Fruit fly (Drosophila melanogaster) whole organism, embryonic: ENCODE results near the gene C901.

Experiments used
- B-H2 ChIP-seq: fragments of 200-800 bp; sonication (Bioruptor generic); optimal IDR thresholded peaks from 2 replicates; lab custom pipeline; 2018; ENCODE audit warnings: missing biosample characterization, mild to moderate bottlenecking, missing genetic modification characterization
- CG10462 ChIP-seq: fragments of 200-800 bp; sonication (Bioruptor generic); optimal IDR thresholded peaks from 2 replicates; lab custom pipeline; 2016; ENCODE audit warnings: missing biosample characterization, missing genetic modification characterization
- CG11723 ChIP-seq: fragments of 200-800 bp; sonication (Bioruptor generic); optimal IDR thresholded peaks from 2 replicates; lab custom pipeline; 2017; ENCODE audit warnings: missing biosample characterization, mild to moderate bottlenecking, missing genetic modification characterization
- CG1233 ChIP-seq: fragments of 200-800 bp; sonication (Bioruptor generic); optimal IDR thresholded peaks from 4 replicates; lab custom pipeline; 2018; ENCODE audit warnings: missing biosample characterization, mild to moderate bottlenecking, missing genetic modification characterization
- CG16813 ChIP-seq: fragments of 200-800 bp; sonication (Bioruptor generic); IDR thresholded peaks from 3 replicates; pipeline ENCODE4 v1.3.6; 2022; ENCODE audit warnings: missing biosample characterization, missing genetic modification characterization; ENCODE audit not compliant: partially characterized antibody
- CG18599 ChIP-seq: fragments of 200-800 bp; sonication (Bioruptor generic); optimal IDR thresholded peaks from 3 replicates; lab custom pipeline; 2017; ENCODE audit warnings: missing biosample characterization, missing genetic modification characterization, mild to moderate bottlenecking, moderate library complexity, missing genetic modification reagents
- CG18764 ChIP-seq: fragments of 200-800 bp; sonication (Bioruptor generic); optimal IDR thresholded peaks from 3 replicates; lab custom pipeline; 2016; ENCODE audit warnings: missing biosample characterization, missing genetic modification characterization
- CG30020 ChIP-seq: fragments of 200-800 bp; optimal IDR thresholded peaks from 2 replicates; lab custom pipeline; 2019; ENCODE audit warnings: missing biosample characterization, mild to moderate bottlenecking, missing genetic modification characterization, moderate library complexity
- CG31441 ChIP-seq: fragments of 200-800 bp; sonication (Bioruptor generic); IDR thresholded peaks from 2 replicates; pipeline ENCODE4 v1.3.6; 2022; ENCODE audit warnings: missing biosample characterization, missing genetic modification characterization
- CG32767 ChIP-seq: fragments of 200-800 bp; sonication (Bioruptor generic); IDR thresholded peaks from 2 replicates; pipeline ENCODE4 v1.3.6; 2022; ENCODE audit warnings: missing biosample characterization, missing genetic modification characterization
- CG32772 ChIP-seq: fragments of 200-800 bp; sonication (Bioruptor generic); IDR thresholded peaks from 2 replicates; pipeline ENCODE4 v1.3.6; 2022; ENCODE audit warnings: missing biosample characterization, missing genetic modification characterization
- CG34376 ChIP-seq: fragments of 200-800 bp; sonication (Bioruptor generic); optimal IDR thresholded peaks from 2 replicates; lab custom pipeline; 2018; ENCODE audit warnings: missing biosample characterization, mild to moderate bottlenecking, missing genetic modification characterization
- CG42726 ChIP-seq: fragments of 200-800 bp; sonication (Bioruptor generic); IDR thresholded peaks from 2 replicates; pipeline ENCODE4 v1.3.6; 2022; ENCODE audit warnings: missing biosample characterization, missing genetic modification characterization; ENCODE audit not compliant: partially characterized antibody
- CG6175 ChIP-seq: fragments of 200-800 bp; sonication (Bioruptor generic); IDR thresholded peaks from 3 replicates; pipeline ENCODE4 v1.3.6; 2022; ENCODE audit warnings: missing biosample characterization, missing genetic modification characterization
- CG6683 ChIP-seq: fragments of 200-800 bp; sonication (Bioruptor generic); optimal IDR thresholded peaks from 2 replicates; lab custom pipeline; 2017; ENCODE audit warnings: missing biosample characterization, mild to moderate bottlenecking, missing genetic modification characterization, missing genetic modification reagents
- CG8290 ChIP-seq, 3 experiments: fragments of 200-800 bp; sonication (Bioruptor generic); optimal IDR thresholded peaks; 2 replicates each; lab custom pipeline; 2016 to 2019; ENCODE audit warnings: missing biosample characterization in 3 of 3, missing genetic modification characterization in 3 of 3, mild to moderate bottlenecking in 2 of 3, moderate library complexity in 1 of 3
- D19A ChIP-seq: fragments of 200-800 bp; optimal IDR thresholded peaks from 3 replicates; lab custom pipeline; 2019; ENCODE audit warnings: missing biosample characterization, mild to moderate bottlenecking, missing genetic modification characterization, moderate library complexity
- Doc3 ChIP-seq: fragments of 200-800 bp; sonication (Bioruptor generic); IDR thresholded peaks from 3 replicates; pipeline ENCODE4 v1.3.6; 2022; ENCODE audit warnings: missing biosample characterization, missing genetic modification characterization; ENCODE audit not compliant: partially characterized antibody
- E2f2 ChIP-seq: fragments of 200-800 bp; sonication (Bioruptor generic); IDR thresholded peaks from 2 replicates; pipeline ENCODE4 v1.3.6; 2022; ENCODE audit warnings: missing biosample characterization, missing genetic modification characterization
- Ets97D ChIP-seq: fragments of 200-800 bp; sonication (Bioruptor generic); optimal IDR thresholded peaks from 3 replicates; lab custom pipeline; 2016; ENCODE audit warnings: missing biosample characterization, missing genetic modification characterization
- Fer1 ChIP-seq: fragments of 200-800 bp; sonication (Bioruptor generic); optimal IDR thresholded peaks from 2 replicates; lab custom pipeline; 2017; ENCODE audit warnings: missing biosample characterization, mild to moderate bottlenecking, missing genetic modification characterization
- Gug ChIP-seq: fragments of 200-800 bp; sonication (Bioruptor generic); IDR thresholded peaks from 4 replicates; pipeline ENCODE4 v1.3.6; 2022; ENCODE audit warnings: missing biosample characterization, missing genetic modification characterization
- Hr78 ChIP-seq, 2 experiments: fragments of 200-800 bp in 1 of 2; fragments of >200 bp in 1 of 2; sonication (Bioruptor generic) in 1 of 2; optimal IDR thresholded peaks; 2 replicates each; lab custom pipeline; 2017 to 2019; ENCODE audit warnings: missing biosample characterization in 2 of 2, missing genetic modification characterization in 2 of 2, mild to moderate bottlenecking in 1 of 2, moderate library complexity in 1 of 2
- Lim3 ChIP-seq: fragments of 200-800 bp; sonication (Bioruptor generic); IDR thresholded peaks from 2 replicates; pipeline ENCODE4 v1.3.6; 2022; ENCODE audit warnings: missing biosample characterization, missing genetic modification characterization
- NfI ChIP-seq: fragments of 200-800 bp; sonication (Bioruptor generic); optimal IDR thresholded peaks from 3 replicates; lab custom pipeline; 2018; ENCODE audit warnings: missing biosample characterization, mild to moderate bottlenecking, missing genetic modification characterization, moderate library complexity
- Ravus ChIP-seq: fragments of 200-800 bp; sonication (Bioruptor generic); IDR thresholded peaks from 2 replicates; pipeline ENCODE4 v1.3.6; 2022; ENCODE audit warnings: missing biosample characterization, missing genetic modification characterization
- ap ChIP-seq: fragments of 200-800 bp; sonication (Bioruptor generic); IDR thresholded peaks from 2 replicates; pipeline ENCODE4 v1.3.6; 2022; ENCODE audit warnings: missing biosample characterization, missing genetic modification characterization
- ara ChIP-seq: fragments of 200-800 bp; sonication (Bioruptor generic); IDR thresholded peaks from 2 replicates; pipeline ENCODE4 v1.3.6; 2022; ENCODE audit warnings: missing biosample characterization, missing genetic modification characterization
- az2 ChIP-seq: fragments of 200-800 bp; sonication (Bioruptor generic); optimal IDR thresholded peaks from 3 replicates; lab custom pipeline; 2016; ENCODE audit warnings: missing biosample characterization, missing genetic modification characterization
- bbx ChIP-seq: fragments of 200-800 bp; sonication (Bioruptor generic); IDR thresholded peaks from 2 replicates; pipeline ENCODE4 v1.3.6; 2022; ENCODE audit warnings: missing biosample characterization, missing genetic modification characterization; ENCODE audit not compliant: partially characterized antibody
- da ChIP-seq: fragments of 200-800 bp; sonication (Bioruptor generic); optimal IDR thresholded peaks from 2 replicates; lab custom pipeline; 2016; ENCODE audit warnings: missing biosample characterization, missing genetic modification characterization
- dan ChIP-seq: fragments of 200-800 bp; sonication (Bioruptor generic); IDR thresholded peaks from 2 replicates; pipeline ENCODE4 v1.3.6; 2022; ENCODE audit warnings: missing biosample characterization, missing genetic modification characterization
- esg ChIP-seq: fragments of 200-800 bp; sonication (Bioruptor generic); conservative IDR thresholded peaks from 2 replicates; pipeline ENCODE4 v1.3.6; 2022; ENCODE audit warnings: missing biosample characterization, missing genetic modification characterization
- fd64A ChIP-seq: fragments of 200-800 bp; sonication (Bioruptor generic); optimal IDR thresholded peaks from 3 replicates; lab custom pipeline; 2018; ENCODE audit warnings: missing biosample characterization, mild to moderate bottlenecking, missing genetic modification characterization
- fd96Cb ChIP-seq: fragments of 200-800 bp; sonication (Bioruptor generic); optimal IDR thresholded peaks from 2 replicates; lab custom pipeline; 2018; ENCODE audit warnings: missing biosample characterization, mild to moderate bottlenecking, missing genetic modification characterization, moderate library complexity
- gem ChIP-seq: fragments of 200-800 bp; sonication (Bioruptor generic); optimal IDR thresholded peaks from 2 replicates; lab custom pipeline; 2019; ENCODE audit warnings: missing biosample characterization, mild to moderate bottlenecking, missing genetic modification characterization, moderate library complexity
- grau ChIP-seq: fragments of 200-800 bp; optimal IDR thresholded peaks from 3 replicates; lab custom pipeline; 2019; ENCODE audit warnings: missing biosample characterization, mild to moderate bottlenecking, missing genetic modification characterization, moderate library complexity
- gsb-n ChIP-seq: fragments of 200-800 bp; sonication (Bioruptor generic); optimal IDR thresholded peaks from 3 replicates; lab custom pipeline; 2018; ENCODE audit warnings: missing biosample characterization, mild to moderate bottlenecking, missing genetic modification characterization
- lab ChIP-seq: fragments of 200-800 bp; sonication (Bioruptor generic); optimal IDR thresholded peaks from 3 replicates; lab custom pipeline; 2017; ENCODE audit warnings: missing biosample characterization, missing genetic modification characterization, mild to moderate bottlenecking, moderate library complexity, missing genetic modification reagents
- lilli ChIP-seq: fragments of 200-800 bp; sonication (Bioruptor generic); optimal IDR thresholded peaks from 3 replicates; lab custom pipeline; 2016; ENCODE audit warnings: missing biosample characterization, missing genetic modification characterization
- mirr ChIP-seq: fragments of 200-800 bp; sonication (Bioruptor generic); optimal IDR thresholded peaks from 3 replicates; lab custom pipeline; 2018; ENCODE audit warnings: missing biosample characterization, mild to moderate bottlenecking, missing genetic modification characterization
- mld ChIP-seq: fragments of 200-800 bp; sonication (Bioruptor generic); IDR thresholded peaks from 3 replicates; pipeline ENCODE4 v1.3.6; 2022; ENCODE audit warnings: missing biosample characterization, missing genetic modification characterization; ENCODE audit not compliant: partially characterized antibody
- p53 ChIP-seq: fragments of 200-800 bp; sonication (Bioruptor generic); optimal IDR thresholded peaks from 2 replicates; lab custom pipeline; 2016; ENCODE audit warnings: missing biosample characterization, missing genetic modification characterization
- pita ChIP-seq: fragments of 200-800 bp; sonication (Bioruptor generic); optimal IDR thresholded peaks from 2 replicates; lab custom pipeline; 2017; ENCODE audit warnings: missing biosample characterization, mild to moderate bottlenecking, missing genetic modification characterization
- repo ChIP-seq: fragments of 200-800 bp; sonication (Bioruptor generic); optimal IDR thresholded peaks from 2 replicates; lab custom pipeline; 2016; ENCODE audit warnings: missing biosample characterization, missing genetic modification characterization
- sd ChIP-seq: fragments of 200-800 bp; sonication (Bioruptor generic); optimal IDR thresholded peaks from 3 replicates; lab custom pipeline; 2018; ENCODE audit warnings: missing biosample characterization, mild to moderate bottlenecking, missing genetic modification characterization, moderate library complexity
- sima ChIP-seq: fragments of 200-800 bp; sonication (Bioruptor generic); optimal IDR thresholded peaks from 2 replicates; lab custom pipeline; 2016; ENCODE audit warnings: missing biosample characterization, missing genetic modification characterization
- slp2 ChIP-seq: fragments of 200-800 bp; sonication (Bioruptor generic); optimal IDR thresholded peaks from 2 replicates; lab custom pipeline; 2016; ENCODE audit warnings: missing biosample characterization, missing genetic modification characterization
- sna ChIP-seq: fragments of 200-800 bp; sonication (Bioruptor generic); IDR thresholded peaks from 2 replicates; pipeline ENCODE4 v1.3.6; 2022; ENCODE audit warnings: missing biosample characterization, missing genetic modification characterization; ENCODE audit not compliant: partially characterized antibody
- ttk ChIP-seq: fragments of 200-800 bp; sonication (Bioruptor generic); IDR thresholded peaks from 2 replicates; pipeline ENCODE4 v2.1.2; 2022; ENCODE audit warnings: missing biosample characterization, missing genetic modification characterization
- vvl ChIP-seq: fragments of 200-800 bp; sonication (Bioruptor generic); IDR thresholded peaks from 2 replicates; pipeline ENCODE4 v1.3.6; 2022; ENCODE audit warnings: missing biosample characterization, missing genetic modification characterization

Gene C901

DNA sequence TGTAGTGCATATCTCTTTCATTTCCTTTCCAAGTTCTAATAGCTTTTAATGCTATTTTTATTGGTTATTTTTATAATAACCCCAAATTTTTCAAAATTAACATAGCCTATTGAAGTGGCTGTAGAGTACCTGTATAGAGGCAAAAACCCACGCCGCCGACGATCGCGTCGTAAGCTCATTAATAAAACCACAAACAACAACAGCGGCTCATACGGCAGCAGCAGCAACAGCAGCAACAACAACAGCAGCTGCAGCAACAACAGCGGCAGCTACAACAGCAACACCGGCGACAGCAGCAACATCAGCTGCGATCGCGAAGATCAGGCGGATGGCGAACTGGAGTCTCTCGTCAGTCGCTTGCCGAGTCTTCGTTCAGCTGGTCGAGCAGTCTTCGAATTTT lies 39.8 kb downstream of the C901 start, which contains the start of gene CG2145 (continued):
- no peak for TF ChIP-seq CG1233 (GFP tag; lab: Kevin White, UChicago)
- TF ChIP-seq NfI = no peak
- TF ChIP-seq slp2 (GFP tag; lab: Kevin White, UChicago) = no peak
- TF ChIP-seq da (GFP tag; lab: Kevin White, UChicago) = no peak
- TF ChIP-seq CG30020 (tag; lab: Kevin White, UChicago) = no peak
- TF ChIP-seq CG42726 (GFP tag; lab: Robert Waterston, UW) = no peak
- no peak for TF ChIP-seq repo (GFP tag; lab: Kevin White, UChicago)
- no peak for TF ChIP-seq lab (GFP tag; lab: Kevin White, UChicago)
- TF ChIP-seq mirr (GFP tag; lab: Kevin White, UChicago) = no peak
- no peak for TF ChIP-seq Ets97D (GFP tag; lab: Kevin White, UChicago)
- TF ChIP-seq az2 (GFP tag; lab: Kevin White, UChicago) = no peak
- no peak for TF ChIP-seq gsb-n
- TF ChIP-seq esg (GFP tag; lab: Robert Waterston, UW) = no peak
- no peak for TF ChIP-seq CG32772 (GFP tag; lab: Robert Waterston, UW)
- no peak for TF ChIP-seq CG11723 (GFP tag; lab: Kevin White, UChicago)
- peak; percentile 25 for TF ChIP-seq grau (tag; lab: Kevin White, UChicago)
- 0 out of 2 replicates have a peak, but pooled peaks have one; percentile 19 for TF ChIP-seq CG32767 (GFP tag; lab: Robert Waterston, UW)
- TF ChIP-seq vvl (GFP tag; lab: Robert Waterston, UW) = peak; percentile 64
- no peak for TF ChIP-seq ap (GFP tag; lab: Robert Waterston, UW)
- TF ChIP-seq Lim3 = no peak
- TF ChIP-seq mld (GFP tag; lab: Robert Waterston, UW) = no peak
- no peak for TF ChIP-seq pita (GFP tag; lab: Kevin White, UChicago)
- no peak for TF ChIP-seq ttk (GFP tag; lab: Robert Waterston, UW)
- peak; percentile 37 for TF ChIP-seq gem (tag; lab: Kevin White, UChicago)
- TF ChIP-seq Ravus (GFP tag; lab: Robert Waterston, UW) = no peak
- TF ChIP-seq CG6683 (GFP tag; lab: Kevin White, UChicago) = no peak
- TF ChIP-seq CG8290 (GFP tag; optimal IDR thresholded peaks at IDR 0.05; lab: Kevin White, UChicago) = no peak
- TF ChIP-seq CG8290 (tag; optimal IDR thresholded peaks at IDR 0.05; lab: Kevin White, UChicago) = peak in 1 of 2 experiments; percentile 20
- no peak for TF ChIP-seq fd96Cb (tag; lab: Kevin White, UChicago)
- TF ChIP-seq bbx (GFP tag; lab: Robert Waterston, UW) = no peak
- TF ChIP-seq dan (GFP tag; lab: Robert Waterston, UW) = no peak
- no peak for TF ChIP-seq Doc3 (GFP tag; lab: Robert Waterston, UW)
- no peak for TF ChIP-seq sd (tag; lab: Kevin White, UChicago)
- TF ChIP-seq Hr78 (GFP tag; optimal IDR thresholded peaks at IDR 0.05; lab: Kevin White, UChicago) = no peak
- no peak for TF ChIP-seq Fer1 (GFP tag; lab: Kevin White, UChicago)
- no peak for TF ChIP-seq sima (GFP tag; lab: Kevin White, UChicago)
- TF ChIP-seq E2f2 (GFP tag; lab: Robert Waterston, UW) = no peak
- TF ChIP-seq p53 (GFP tag; lab: Kevin White, UChicago) = no peak
- 0 out of 2 replicates have a peak, but pooled peaks have one; percentile 12 for TF ChIP-seq CG31441 (GFP tag; lab: Robert Waterston, UW)
- TF ChIP-seq B-H2 (GFP tag; lab: Kevin White, UChicago) = peak; percentile 26
- TF ChIP-seq CG6175 (GFP tag; lab: Robert Waterston, UW) = peak; percentile 82; the same call in 1 of the 3 replicates
- peak; percentile 26 for TF ChIP-seq CG34376
- no peak for TF ChIP-seq sna (GFP tag; lab: Robert Waterston, UW)
- TF ChIP-seq ara = no peak
- no peak for TF ChIP-seq lilli (GFP tag; lab: Kevin White, UChicago)
- no peak for TF ChIP-seq fd64A (GFP tag; lab: Kevin White, UChicago)
- TF ChIP-seq CG18764 (GFP tag; lab: Kevin White, UChicago) = no peak
- TF ChIP-seq CG18599 (GFP tag; lab: Kevin White, UChicago) = peak; percentile 13
- no peak for TF ChIP-seq CG10462 (GFP tag; lab: Kevin White, UChicago)
- no peak for TF ChIP-seq D19A
- TF ChIP-seq CG16813 = no peak
- TF ChIP-seq Gug = no peak
